Worm (Caenorhabditis elegans) whole organism, late embryonic: ENCODE data around the gene hlh-4.

ENCODE experiments used
- C08G9.2 ChIP-seq: sonication (generic microtip); optimal IDR thresholded peaks from 2 replicates; lab custom pipeline; 2016; ENCODE audit warnings: mild to moderate bottlenecking, missing genetic modification characterization, moderate library complexity, missing compliant biosample characterization
- C38D4.7 ChIP-seq: fragments of 200-800 bp; sonication (Bioruptor generic); optimal IDR thresholded peaks from 2 replicates; lab custom pipeline; 2018; ENCODE audit warnings: mild to moderate bottlenecking, missing genetic modification characterization, moderate library complexity, missing compliant biosample characterization
- F13H6.1 ChIP-seq: sonication (generic microtip); optimal IDR thresholded peaks from 2 replicates; lab custom pipeline; 2016; ENCODE audit warnings: missing genetic modification characterization, missing compliant biosample characterization
- K02D7.2 ChIP-seq: sonication (generic microtip); optimal IDR thresholded peaks from 2 replicates; lab custom pipeline; 2017; ENCODE audit warnings: mild to moderate bottlenecking, missing genetic modification characterization, missing compliant biosample characterization
- T23F11.4 ChIP-seq: fragments of 200-800 bp; sonication (Bioruptor generic); optimal IDR thresholded peaks from 2 replicates; lab custom pipeline; 2018; ENCODE audit warnings: mild to moderate bottlenecking, missing genetic modification characterization, missing compliant biosample characterization
- Y22D7AL.16 ChIP-seq: sonication (generic microtip); optimal IDR thresholded peaks from 2 replicates; lab custom pipeline; 2016; ENCODE audit warnings: missing genetic modification characterization, missing compliant biosample characterization
- ahr-1 ChIP-seq: sonication (generic microtip); optimal IDR thresholded peaks from 2 replicates; lab custom pipeline; 2016; ENCODE audit warnings: missing genetic modification characterization, missing compliant biosample characterization
- ama-1 ChIP-seq: fragments of 150-350 bp; optimal IDR thresholded peaks from 2 replicates; lab custom pipeline; 2014
- ceh-14 ChIP-seq: sonication (generic microtip); optimal IDR thresholded peaks from 2 replicates; lab custom pipeline; 2016; ENCODE audit warnings: missing genotype, missing genetic modification characterization, missing compliant biosample characterization
- ceh-18 ChIP-seq: sonication (generic microtip); optimal IDR thresholded peaks from 2 replicates; lab custom pipeline; 2016; ENCODE audit warnings: missing genetic modification characterization, missing compliant biosample characterization
- ceh-2 ChIP-seq: sonication (generic microtip); optimal IDR thresholded peaks from 2 replicates; lab custom pipeline; 2016; ENCODE audit warnings: missing genotype, missing genetic modification characterization, missing compliant biosample characterization
- ceh-22 ChIP-seq: sonication (generic microtip); optimal IDR thresholded peaks from 2 replicates; lab custom pipeline; 2017; ENCODE audit warnings: missing biosample characterization, missing genetic modification characterization
- ceh-24 ChIP-seq: sonication (generic microtip); optimal IDR thresholded peaks from 2 replicates; lab custom pipeline; 2016; ENCODE audit warnings: mild to moderate bottlenecking, missing genetic modification characterization, missing compliant biosample characterization
- ceh-34 ChIP-seq: sonication (generic microtip); optimal IDR thresholded peaks from 2 replicates; lab custom pipeline; 2016; ENCODE audit warnings: mild to moderate bottlenecking, missing genetic modification characterization, missing compliant biosample characterization
- ceh-48 ChIP-seq: sonication (generic microtip); optimal IDR thresholded peaks from 2 replicates; lab custom pipeline; 2016; ENCODE audit warnings: missing genetic modification characterization, inconsistent platforms, missing compliant biosample characterization
- ceh-6 ChIP-seq: fragments of 200-800 bp; sonication (Bioruptor generic); optimal IDR thresholded peaks from 2 replicates; lab custom pipeline; 2018; ENCODE audit warnings: mild to moderate bottlenecking, missing genetic modification characterization, missing compliant biosample characterization
- ceh-9 ChIP-seq: sonication (generic microtip); optimal IDR thresholded peaks from 2 replicates; lab custom pipeline; 2016; ENCODE audit warnings: mild to moderate bottlenecking, missing genetic modification characterization, inconsistent platforms, missing compliant biosample characterization
- che-1 ChIP-seq: sonication (generic microtip); optimal IDR thresholded peaks from 2 replicates; lab custom pipeline; 2016; ENCODE audit warnings: mild to moderate bottlenecking, missing genetic modification characterization, missing compliant biosample characterization
- dmd-4 ChIP-seq: sonication (generic microtip); optimal IDR thresholded peaks from 2 replicates; lab custom pipeline; 2016; ENCODE audit warnings: borderline replicate concordance, missing genetic modification characterization, missing compliant biosample characterization
- dve-1 ChIP-seq: sonication (generic microtip); optimal IDR thresholded peaks from 2 replicates; lab custom pipeline; 2017; ENCODE audit warnings: antibody characterized with exemption, mild to moderate bottlenecking, missing genetic modification characterization, missing compliant biosample characterization
- elt-2 ChIP-seq: sonication (generic microtip); optimal IDR thresholded peaks from 2 replicates; lab custom pipeline; 2016; ENCODE audit warnings: missing genetic modification reagents, missing genetic modification characterization, missing compliant biosample characterization
- ets-4 ChIP-seq: sonication (generic microtip); optimal IDR thresholded peaks from 2 replicates; lab custom pipeline; 2016; ENCODE audit warnings: missing genetic modification characterization, missing compliant biosample characterization
- eyg-1 ChIP-seq: sonication (generic microtip); optimal IDR thresholded peaks from 2 replicates; lab custom pipeline; 2016; ENCODE audit warnings: missing genotype, missing genetic modification characterization, missing compliant biosample characterization
- fkh-6 ChIP-seq: sonication (generic microtip); optimal IDR thresholded peaks from 2 replicates; lab custom pipeline; 2016; ENCODE audit warnings: missing genetic modification characterization, missing compliant biosample characterization
- gmeb-2 ChIP-seq: sonication (generic microtip); optimal IDR thresholded peaks from 2 replicates; lab custom pipeline; 2016; ENCODE audit warnings: missing genetic modification characterization, inconsistent platforms, missing compliant biosample characterization
- hlh-13 ChIP-seq: fragments of 200-800 bp; sonication (Bioruptor generic); optimal IDR thresholded peaks from 2 replicates; lab custom pipeline; 2018; ENCODE audit warnings: mild to moderate bottlenecking, missing genetic modification characterization, missing compliant biosample characterization
- hlh-6 ChIP-seq: sonication (generic microtip); optimal IDR thresholded peaks from 2 replicates; lab custom pipeline; 2016; ENCODE audit warnings: missing genotype, missing genetic modification characterization, missing compliant biosample characterization
- hlh-8 ChIP-seq: sonication (generic microtip); optimal IDR thresholded peaks from 2 replicates; lab custom pipeline; 2016; ENCODE audit warnings: missing genotype, missing genetic modification characterization, missing compliant biosample characterization
- lim-6 ChIP-seq: sonication (generic microtip); optimal IDR thresholded peaks from 2 replicates; lab custom pipeline; 2016; ENCODE audit warnings: missing genetic modification characterization, missing compliant biosample characterization
- lin-11 ChIP-seq: fragments of 200-800 bp; sonication (Bioruptor generic); optimal IDR thresholded peaks from 2 replicates; lab custom pipeline; 2018; ENCODE audit warnings: mild to moderate bottlenecking, missing genetic modification characterization, missing compliant biosample characterization
- madf-2 ChIP-seq: sonication (generic microtip); optimal IDR thresholded peaks from 2 replicates; lab custom pipeline; 2017; ENCODE audit warnings: missing genetic modification characterization, missing compliant biosample characterization
- mec-3 ChIP-seq: sonication (generic microtip); optimal IDR thresholded peaks from 2 replicates; lab custom pipeline; 2016; ENCODE audit warnings: borderline replicate concordance, missing genetic modification characterization, missing compliant biosample characterization
- nfya-1 ChIP-seq: sonication (generic microtip); optimal IDR thresholded peaks from 2 replicates; lab custom pipeline; 2017; ENCODE audit warnings: missing genetic modification characterization, mild to moderate bottlenecking, missing compliant biosample characterization, antibody characterized with exemption, moderate library complexity
- nhr-11 ChIP-seq: fragments of 150-350 bp; optimal IDR thresholded peaks from 2 replicates; lab custom pipeline; 2014; ENCODE audit warnings: missing biosample characterization, missing genetic modification characterization
- npax-4 ChIP-seq: sonication (generic microtip); optimal IDR thresholded peaks from 2 replicates; lab custom pipeline; 2016; ENCODE audit warnings: missing genetic modification characterization, missing compliant biosample characterization
- odd-2 ChIP-seq: sonication (generic microtip); optimal IDR thresholded peaks from 2 replicates; lab custom pipeline; 2017; ENCODE audit warnings: antibody characterized with exemption, mild to moderate bottlenecking, missing genetic modification characterization, missing compliant biosample characterization
- pag-3 ChIP-seq: sonication (generic microtip); optimal IDR thresholded peaks from 2 replicates; lab custom pipeline; 2016; ENCODE audit warnings: missing compliant biosample characterization, missing genetic modification characterization, borderline replicate concordance
- pat-9 ChIP-seq: fragments of 200-800 bp; sonication (Bioruptor generic); optimal IDR thresholded peaks from 2 replicates; lab custom pipeline; 2018; ENCODE audit warnings: mild to moderate bottlenecking, missing genetic modification characterization, moderate library complexity, missing compliant biosample characterization
- pax-1 ChIP-seq: fragments of 150-350 bp; optimal IDR thresholded peaks from 2 replicates; lab custom pipeline; 2014; ENCODE audit warnings: missing biosample characterization, missing genetic modification characterization
- pha-4 ChIP-seq: fragments of 150-350 bp; optimal IDR thresholded peaks from 2 replicates; lab custom pipeline; 2018; ENCODE audit warnings: missing biosample characterization, missing genetic modification reagents, missing genetic modification characterization
- pqm-1 ChIP-seq: sonication (generic microtip); optimal IDR thresholded peaks from 2 replicates; lab custom pipeline; 2016; ENCODE audit warnings: missing genetic modification characterization, missing compliant biosample characterization
- pros-1 ChIP-seq: fragments of 150-350 bp; optimal IDR thresholded peaks from 2 replicates; lab custom pipeline; 2014; ENCODE audit warnings: missing biosample characterization, missing genetic modification reagents, missing genetic modification characterization
- ref-2 ChIP-seq: sonication (generic microtip); optimal IDR thresholded peaks from 2 replicates; lab custom pipeline; 2016; ENCODE audit warnings: missing genetic modification characterization, missing compliant biosample characterization
- rnt-1 ChIP-seq: sonication (generic microtip); optimal IDR thresholded peaks from 2 replicates; lab custom pipeline; 2016; ENCODE audit warnings: missing genetic modification characterization, missing compliant biosample characterization
- sox-2 ChIP-seq: fragments of 200-800 bp; sonication (Bioruptor generic); IDR thresholded peaks from 2 replicates; pipeline ENCODE4 v1.3.6; 2022; ENCODE audit warnings: missing genetic modification reagents, missing genetic modification characterization, missing compliant biosample characterization
- syd-9 ChIP-seq: sonication (generic microtip); optimal IDR thresholded peaks from 2 replicates; lab custom pipeline; 2016; ENCODE audit warnings: mild to moderate bottlenecking, missing genetic modification characterization, moderate library complexity, missing compliant biosample characterization
- ttx-3 ChIP-seq: sonication (generic microtip); optimal IDR thresholded peaks from 2 replicates; lab custom pipeline; 2016; ENCODE audit warnings: missing genetic modification reagents, missing genetic modification characterization, missing compliant biosample characterization
- unc-55 ChIP-seq: sonication (generic microtip); optimal IDR thresholded peaks from 2 replicates; lab custom pipeline; 2017; ENCODE audit warnings: missing biosample characterization, missing genetic modification reagents, missing genetic modification characterization
- unc-86 ChIP-seq: sonication (generic microtip); optimal IDR thresholded peaks from 2 replicates; lab custom pipeline; 2016; ENCODE audit warnings: missing genetic modification characterization, missing compliant biosample characterization
- zip-5 ChIP-seq: sonication (generic microtip); optimal IDR thresholded peaks from 2 replicates; lab custom pipeline; 2016; ENCODE audit warnings: missing genetic modification characterization, missing compliant biosample characterization

The hlh-4 gene

DNA sequence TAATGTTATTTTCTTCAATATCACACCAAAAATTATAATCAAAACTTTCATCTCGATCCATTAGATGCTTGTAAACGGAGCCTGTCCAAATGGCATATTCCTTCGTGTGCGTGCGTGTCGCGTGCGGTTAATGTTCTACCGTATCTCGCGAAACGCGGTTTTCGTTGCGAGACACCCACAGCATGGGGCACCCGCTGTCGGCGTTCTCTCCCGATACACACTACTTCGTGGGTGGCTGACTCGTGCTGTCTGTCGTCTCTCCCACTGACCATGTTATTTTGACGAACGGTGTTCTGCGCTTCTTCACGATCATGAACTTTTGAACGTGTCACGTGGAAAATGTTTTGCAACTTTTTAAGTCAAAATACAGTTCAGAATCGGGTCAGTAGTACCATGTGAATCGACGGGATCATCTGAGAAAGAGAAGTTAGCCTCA is 26.6 kb upstream of the hlh-4 start (continued):
- TF ChIP-seq ets-4 (tag; lab: Kevin White, UChicago): peak; percentile 62
- TF ChIP-seq nhr-11 (tag; lab: Kevin White, UChicago): no peak
- peak; percentile 94 for TF ChIP-seq rnt-1 (tag; lab: Kevin White, UChicago)
- no peak for TF ChIP-seq lim-6
- TF ChIP-seq C08G9.2 (tag; lab: Kevin White, UChicago): peak; percentile 57
- TF ChIP-seq elt-2 (tag; lab: Kevin White, UChicago): peak; percentile 78
- TF ChIP-seq che-1 (tag; lab: Kevin White, UChicago): peak; percentile 56
- peak; percentile 51 for TF ChIP-seq ceh-2 (tag; lab: Kevin White, UChicago)
- TF ChIP-seq unc-55 (GFP tag; lab: Kevin White, UChicago): peak; percentile 70
- TF ChIP-seq gmeb-2 (tag; lab: Kevin White, UChicago): peak; percentile 65
- peak; percentile 77 for TF ChIP-seq pat-9 (tag; lab: Kevin White, UChicago)
- TF ChIP-seq ahr-1 (tag; lab: Kevin White, UChicago): peak; percentile 8
- peak; percentile 22 for TF ChIP-seq ttx-3 (tag; lab: Kevin White, UChicago)
- peak; percentile 79 for TF ChIP-seq dmd-4
- peak; percentile 96 for TF ChIP-seq ama-1 (lab: Kevin White, UChicago)
- peak; percentile 99 for TF ChIP-seq nfya-1 (tag; lab: Kevin White, UChicago)
- peak; percentile 66 for TF ChIP-seq C38D4.7
- TF ChIP-seq sox-2 (GFP tag; lab: Robert Waterston, UW): peak; percentile 61
- TF ChIP-seq lin-11 (tag; lab: Kevin White, UChicago): peak; percentile 31
- TF ChIP-seq ceh-9 (tag; lab: Kevin White, UChicago): no peak
- peak; percentile 9 for TF ChIP-seq zip-5 (tag; lab: Kevin White, UChicago)
- TF ChIP-seq pqm-1 (tag; lab: Kevin White, UChicago): peak; percentile 57
- TF ChIP-seq ceh-14: peak; percentile 54
- TF ChIP-seq Y22D7AL.16: peak; percentile 51
- peak; percentile 52 for TF ChIP-seq eyg-1 (tag; lab: Kevin White, UChicago)
- no peak for TF ChIP-seq hlh-13
- no peak for TF ChIP-seq odd-2
- TF ChIP-seq hlh-6 (tag; lab: Kevin White, UChicago): no peak
- no peak for TF ChIP-seq ceh-48 (tag; lab: Kevin White, UChicago)
- peak; percentile 74 for TF ChIP-seq T23F11.4 (GFP tag; lab: Kevin White, UChicago)
- TF ChIP-seq ref-2 (tag; lab: Kevin White, UChicago): peak; percentile 98
- peak; percentile 50 for TF ChIP-seq hlh-8
- TF ChIP-seq ceh-6: peak; percentile 79
- peak; percentile 84 for TF ChIP-seq syd-9 (tag; lab: Kevin White, UChicago)
- TF ChIP-seq F13H6.1 (tag; lab: Kevin White, UChicago): peak; percentile 89
- TF ChIP-seq fkh-6 (tag; lab: Kevin White, UChicago): peak; percentile 20
- no peak for TF ChIP-seq pag-3
- peak; percentile 93 for TF ChIP-seq ceh-34 (tag; lab: Kevin White, UChicago)
- TF ChIP-seq pha-4 (tag; lab: Kevin White, UChicago): no peak
- peak; percentile 76 for TF ChIP-seq madf-2 (tag; lab: Kevin White, UChicago)
- no peak for TF ChIP-seq ceh-22 (tag; lab: Kevin White, UChicago)
- TF ChIP-seq unc-86 (tag; lab: Kevin White, UChicago): peak; percentile 52

ce11 chrIII:9764718-9765117 is 25.9 kb upstream of the hlh-4 start:
- TF ChIP-seq dve-1 (no peak), ahr-1 (tag; lab: Kevin White, UChicago) (no peak), ets-4 (tag; lab: Kevin White, UChicago) (no peak), madf-2 (tag; lab: Kevin White, UChicago) (no peak), ceh-18 (tag; lab: Kevin White, UChicago) (no peak), npax-4 (tag; lab: Kevin White, UChicago) (no peak), ceh-24 (tag; lab: Kevin White, UChicago) (no peak), pax-1 (tag; lab: Kevin White, UChicago) (no peak), K02D7.2 (tag; lab: Kevin White, UChicago) (no peak), ceh-2 (tag; lab: Kevin White, UChicago) (no peak), fkh-6 (tag; lab: Kevin White, UChicago) (no peak), unc-86 (tag; lab: Kevin White, UChicago) (no peak), mec-3 (tag; lab: Kevin White, UChicago) (no peak), T23F11.4 (GFP tag; lab: Kevin White, UChicago) (no peak), pros-1 (tag; lab: Kevin White, UChicago) (no peak), sox-2 (GFP tag; lab: Robert Waterston, UW) (no peak), ceh-14 (no peak), eyg-1 (tag; lab: Kevin White, UChicago) (no peak), ama-1 (lab: Kevin White, UChicago) (no peak), ttx-3 (tag; lab: Kevin White, UChicago) (no peak)
